Worm (Caenorhabditis elegans): ENCODE data around the gene plc-1.

ce11 chrX:10844602-10845354, 6.3 kb upstream of the plc-1 start, which contains the start of gene C05A9.2:
- TF ChIP-seq nhr-11 (tag; optimal IDR thresholded peaks at IDR 0.05) (no peak), pqm-1 (tag; optimal IDR thresholded peaks at IDR 0.05) (no peak)

All from whole organism, late embryonic.